Worm (Caenorhabditis elegans): Measurements from ENCODE around the gene H12C20.7.
A peak's percentile ranks its signal among the peaks of the same experiment; 100 is the strongest.

DNA sequence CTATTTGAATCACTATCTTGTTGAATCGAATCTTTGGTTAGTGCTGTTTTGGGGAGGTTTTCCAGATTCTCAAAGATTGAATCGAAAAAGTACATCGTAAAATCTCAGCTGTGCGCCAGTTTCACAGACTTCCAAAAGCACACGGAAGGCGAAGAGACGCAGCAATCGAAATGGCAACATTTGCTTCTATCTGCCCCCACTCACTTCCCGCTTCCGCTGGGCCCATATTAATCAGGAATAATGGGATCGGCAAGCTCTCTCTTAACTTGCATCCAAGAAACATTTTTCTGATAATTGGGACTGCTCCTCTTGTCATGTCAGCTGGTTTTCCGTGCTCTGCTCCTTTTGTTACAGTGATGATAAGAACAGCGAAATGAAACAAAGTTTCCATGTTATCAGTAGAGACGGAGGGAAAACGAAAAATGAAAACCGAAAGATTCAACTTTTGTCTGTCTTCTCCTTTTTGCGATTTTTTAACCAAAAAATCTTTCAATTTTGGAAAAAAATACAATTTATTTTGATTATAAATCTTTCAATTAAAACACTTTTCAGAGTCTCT lies 37.2 kb downstream of the H12C20.7 start:
- TF ChIP-seq mes-2 (tag; optimal IDR thresholded peaks at IDR 0.05; ENCODE audit: poor library complexity, severe bottlenecking) = no peak
- peak; percentile 35 for TF ChIP-seq ama-1 (optimal IDR thresholded peaks at IDR 0.05)
- TF ChIP-seq unc-62 (GFP tag; optimal IDR thresholded peaks at IDR 0.05 in 1 of 2) = peak in 1 of 2 experiments; percentile 36
- no peak for TF ChIP-seq unc-62 (tag; optimal IDR thresholded peaks at IDR 0.05)
- 0 out of 2 replicates have a peak, but pooled peaks have one; percentile 18 for TF ChIP-seq lin-1 (GFP tag; IDR thresholded peaks at IDR 0.05)
- TF ChIP-seq egl-27 (tag; optimal IDR thresholded peaks at IDR 0.05) = no peak
- peak; percentile 85 for TF ChIP-seq hlh-11 (tag; optimal IDR thresholded peaks at IDR 0.05)
- TF ChIP-seq mdl-1 (tag; optimal IDR thresholded peaks at IDR 0.05) = peak in 1 of 2 experiments; percentile 15
- TF ChIP-seq ceh-82 (tag; optimal IDR thresholded peaks at IDR 0.05) = no peak
- TF ChIP-seq aly-2 (tag; optimal IDR thresholded peaks at IDR 0.05) = no peak
- no peak for TF ChIP-seq R02D3.7 (tag; optimal IDR thresholded peaks at IDR 0.05)
- TF ChIP-seq nhr-11 (tag; optimal IDR thresholded peaks at IDR 0.05) = no peak
- TF ChIP-seq ceh-20 (GFP tag; IDR thresholded peaks at IDR 0.05) = no peak
- TF ChIP-seq nhr-76 (tag; optimal IDR thresholded peaks at IDR 0.05) = no peak
- no peak for TF ChIP-seq zag-1 (tag; optimal IDR thresholded peaks at IDR 0.05)

Data from whole organism, L4 larva.